Fruit fly (Drosophila melanogaster): Measurements from ENCODE around the gene Acph-1.

Acph-1 gene

dm6 chr3R:30000286-30000685, 7.1 kb upstream of the Acph-1 start, which contains the start of gene Tace:
Gene Tace (plus strand): TSS chr3R:30000530.
- TF ChIP-seq ovo (GFP tag; optimal IDR thresholded peaks at IDR 0.05) (peak; percentile 9), tj (GFP tag; optimal IDR thresholded peaks at IDR 0.05) (no peak)

dm6 chr3R:29999495-29999894, 6.3 kb upstream of the Acph-1 start, which contains the start of gene CG34298:
Gene CG34298 (plus strand): TSS chr3R:29999795.
- TF ChIP-seq pad (GFP tag; optimal IDR thresholded peaks at IDR 0.05), result no peak
- no peak for TF ChIP-seq CG11617 (GFP tag; optimal IDR thresholded peaks at IDR 0.05)
- TF ChIP-seq CG7101 (tag; optimal IDR thresholded peaks at IDR 0.05), result no peak
- no peak for TF ChIP-seq CG5204 (GFP tag; optimal IDR thresholded peaks at IDR 0.05)
- no peak for TF ChIP-seq Mnt (GFP tag; optimal IDR thresholded peaks at IDR 0.05)
- no peak for TF ChIP-seq Crg-1 (GFP tag; optimal IDR thresholded peaks at IDR 0.05)
- no peak for TF ChIP-seq Hr96 (GFP tag; optimal IDR thresholded peaks at IDR 0.05)
- no peak for TF ChIP-seq ovo (GFP tag; optimal IDR thresholded peaks at IDR 0.05)

dm6 chr3R:29997607-29998236, 4.5 kb upstream of the Acph-1 start, which contains the start of the genes CG15525 and CG11504:
Gene CG15525 (minus strand): TSS chr3R:29997676.
Gene CG11504 (plus strand): TSS chr3R:29997900.
- TF ChIP-seq Clk (GFP tag; optimal IDR thresholded peaks at IDR 0.05) (no peak), CG7045 (GFP tag; optimal IDR thresholded peaks at IDR 0.05) (no peak), cnc (optimal IDR thresholded peaks at IDR 0.05) (no peak), bab1 (GFP tag; optimal IDR thresholded peaks at IDR 0.05) (peak; percentile 55), toe (GFP tag; optimal IDR thresholded peaks at IDR 0.05) (no peak), CG11617 (GFP tag; optimal IDR thresholded peaks at IDR 0.05) (no peak), ovo (GFP tag; optimal IDR thresholded peaks at IDR 0.05) (no peak), tj (GFP tag; optimal IDR thresholded peaks at IDR 0.05) (no peak), Mnt (GFP tag; optimal IDR thresholded peaks at IDR 0.05) (peak; percentile 42), kay (GFP tag; ENCODE audit: borderline replicate concordance) (no peak), CG7101 (tag; optimal IDR thresholded peaks at IDR 0.05) (peak; percentile 18), Hr96 (GFP tag; optimal IDR thresholded peaks at IDR 0.05) (no peak), CG12768 (GFP tag; optimal IDR thresholded peaks at IDR 0.05) (no peak), CG5204 (GFP tag; optimal IDR thresholded peaks at IDR 0.05) (no peak), CG14711 (tag; optimal IDR thresholded peaks at IDR 0.05) (peak; percentile 29), CG33017 (tag; optimal IDR thresholded peaks at IDR 0.05) (no peak), Crg-1 (GFP tag; optimal IDR thresholded peaks at IDR 0.05) (no peak), CG1620 (GFP tag; optimal IDR thresholded peaks at IDR 0.05) (peak; percentile 23), cic (GFP tag; optimal IDR thresholded peaks at IDR 0.05) (no peak), pad (GFP tag; optimal IDR thresholded peaks at IDR 0.05) (no peak)

- no peak for TF ChIP-seq CG7101 (tag; optimal IDR thresholded peaks at IDR 0.05)
- peak; percentile 9 for TF ChIP-seq CG1620 (GFP tag; optimal IDR thresholded peaks at IDR 0.05)
- no peak for TF ChIP-seq CG33017 (tag; optimal IDR thresholded peaks at IDR 0.05)
- peak; percentile 1 for TF ChIP-seq CG14711 (tag; optimal IDR thresholded peaks at IDR 0.05)
Measured at dm6 chr3R:29995035-29995434, 1.8 kb upstream of the Acph-1 start, which contains the start of the genes CG7903 and Sas-6. Gene CG7903 (minus strand): TSS chr3R:29995231. Gene Sas-6 (plus strand): TSS chr3R:29995357.

dm6 chr3R:29990681-29991080, 2.5 kb downstream of the Acph-1 start:
- no peak for TF ChIP-seq CG12768 (GFP tag; optimal IDR thresholded peaks at IDR 0.05)
- no peak for TF ChIP-seq CG11617 (GFP tag; optimal IDR thresholded peaks at IDR 0.05)
- TF ChIP-seq cic (GFP tag; optimal IDR thresholded peaks at IDR 0.05), result no peak
- no peak for TF ChIP-seq pad (GFP tag; optimal IDR thresholded peaks at IDR 0.05)
- no peak for TF ChIP-seq CG7045 (GFP tag; optimal IDR thresholded peaks at IDR 0.05)
- no peak for TF ChIP-seq CG1620 (GFP tag; optimal IDR thresholded peaks at IDR 0.05)
- no peak for TF ChIP-seq toe (GFP tag; optimal IDR thresholded peaks at IDR 0.05)
- no peak for TF ChIP-seq CG14711 (tag; optimal IDR thresholded peaks at IDR 0.05)
- no peak for TF ChIP-seq Hr96 (GFP tag; optimal IDR thresholded peaks at IDR 0.05)
- no peak for TF ChIP-seq CG5204 (GFP tag; optimal IDR thresholded peaks at IDR 0.05)
- no peak for TF ChIP-seq CG7101 (tag; optimal IDR thresholded peaks at IDR 0.05)
- no peak for TF ChIP-seq bab1 (GFP tag; optimal IDR thresholded peaks at IDR 0.05)
- no peak for TF ChIP-seq cnc (optimal IDR thresholded peaks at IDR 0.05)
- no peak for TF ChIP-seq Crg-1 (GFP tag; optimal IDR thresholded peaks at IDR 0.05)
- TF ChIP-seq Mnt (GFP tag; optimal IDR thresholded peaks at IDR 0.05), result no peak
- TF ChIP-seq Clk (GFP tag; optimal IDR thresholded peaks at IDR 0.05), result no peak
- TF ChIP-seq CG33017 (tag; optimal IDR thresholded peaks at IDR 0.05), result no peak
- no peak for TF ChIP-seq tj (GFP tag; optimal IDR thresholded peaks at IDR 0.05)
- TF ChIP-seq kay (GFP tag; ENCODE audit: borderline replicate concordance), result no peak
- no peak for TF ChIP-seq ovo (GFP tag; optimal IDR thresholded peaks at IDR 0.05)

- TF ChIP-seq cic (GFP tag; optimal IDR thresholded peaks at IDR 0.05), result no peak
- TF ChIP-seq CG33017 (tag; optimal IDR thresholded peaks at IDR 0.05), result no peak
Measured at dm6 chr3R:29985219-29985618, 8.0 kb downstream of the Acph-1 start.

dm6 chr3R:29983886-29984285, 9.3 kb downstream of the Acph-1 start:
- TF ChIP-seq Clk (GFP tag; optimal IDR thresholded peaks at IDR 0.05) (no peak), Crg-1 (GFP tag; optimal IDR thresholded peaks at IDR 0.05) (no peak), Hr96 (GFP tag; optimal IDR thresholded peaks at IDR 0.05) (no peak)

Measured in whole organism, adult.